Worm (Caenorhabditis elegans) whole organism, L3 larva: Measurements from ENCODE around the gene fcho-1.

Experiments used
- ama-1 ChIP-seq: fragments of 150-350 bp; optimal IDR thresholded peaks from 2 replicates; lab custom pipeline; 2018
- elt-3 ChIP-seq, 3 experiments: fragments of 150-350 bp in 1 of 3; sonication (generic microtip) in 2 of 3; optimal IDR thresholded peaks; 2 replicates in 2 of 3; 4 replicates in 1 of 3; lab custom pipeline; 2014 to 2017; ENCODE audit warnings: missing biosample characterization in 3 of 3, missing genetic modification characterization in 3 of 3
- fos-1 ChIP-seq: fragments of 150-350 bp; optimal IDR thresholded peaks from 2 replicates; lab custom pipeline; 2014; ENCODE audit warnings: missing biosample characterization, missing genetic modification characterization
- lin-39 ChIP-seq: fragments of 150-350 bp; optimal IDR thresholded peaks from 2 replicates; lab custom pipeline; 2018; ENCODE audit warnings: missing biosample characterization, missing genetic modification reagents, missing genetic modification characterization
- mdl-1 ChIP-seq: fragments of 150-350 bp; optimal IDR thresholded peaks from 2 replicates; lab custom pipeline; 2014; ENCODE audit warnings: missing biosample characterization, missing genetic modification characterization
- nhr-237 ChIP-seq: fragments of 150-350 bp; optimal IDR thresholded peaks from 2 replicates; lab custom pipeline; 2014; ENCODE audit warnings: missing biosample characterization, missing genetic modification characterization
- nhr-67 ChIP-seq: fragments of 150-350 bp; optimal IDR thresholded peaks from 2 replicates; lab custom pipeline; 2014; ENCODE audit warnings: missing biosample characterization, missing genetic modification characterization
- pha-4 ChIP-seq: fragments of 150-350 bp; optimal IDR thresholded peaks from 2 replicates; lab custom pipeline; 2014; ENCODE audit warnings: missing biosample characterization, missing genetic modification reagents, missing genetic modification characterization
- pqm-1 ChIP-seq: fragments of 150-350 bp; optimal IDR thresholded peaks from 2 replicates; lab custom pipeline; 2017; ENCODE audit warnings: missing biosample characterization, missing genetic modification characterization, inconsistent platforms
- snpc-4 ChIP-seq: fragments of 150-350 bp; optimal IDR thresholded peaks from 2 replicates; lab custom pipeline; 2014; ENCODE audit warnings: missing biosample characterization, missing genetic modification characterization
- unc-39 ChIP-seq: sonication (generic microtip); optimal IDR thresholded peaks from 4 replicates; lab custom pipeline; 2017; ENCODE audit warnings: missing biosample characterization, missing genetic modification characterization
- unc-62 ChIP-seq: fragments of 150-350 bp; sonication (generic microtip); optimal IDR thresholded peaks from 4 replicates; lab custom pipeline; 2014; ENCODE audit warnings: missing biosample characterization, missing genetic modification reagents, missing genetic modification characterization
- zag-1 ChIP-seq: fragments of 150-350 bp; optimal IDR thresholded peaks from 2 replicates; lab custom pipeline; 2014; ENCODE audit warnings: missing biosample characterization, missing genetic modification characterization

DNA sequence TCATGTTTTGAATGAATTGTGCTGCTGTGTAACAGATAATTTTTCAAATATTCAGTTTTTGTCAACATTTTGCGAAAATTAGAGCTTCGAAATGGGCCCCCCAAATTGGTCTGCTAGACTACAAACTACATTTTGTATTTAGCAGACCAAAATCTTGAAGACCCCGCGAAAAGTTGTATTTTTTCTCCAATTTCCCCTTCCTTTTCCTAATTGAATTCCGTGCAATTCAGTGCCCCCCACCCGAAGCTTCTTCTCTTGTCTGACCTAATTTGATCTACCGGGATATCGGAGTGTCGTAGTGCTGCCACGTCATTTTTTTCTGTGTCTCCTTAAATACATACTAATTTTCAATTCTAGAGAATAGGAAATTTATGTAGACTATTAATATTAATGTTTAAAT, 13.7 kb downstream of the fcho-1 start:
- no peak for TF ChIP-seq pqm-1 (tag; lab: Kevin White, UChicago)
- TF ChIP-seq snpc-4 (tag; lab: Kevin White, UChicago): no peak
- TF ChIP-seq ama-1 (lab: Kevin White, UChicago): no peak
- no peak for TF ChIP-seq zag-1 (tag; lab: Kevin White, UChicago)
- TF ChIP-seq fos-1 (tag; lab: Kevin White, UChicago): no peak
- TF ChIP-seq nhr-67 (tag; lab: Kevin White, UChicago): no peak
- TF ChIP-seq elt-3 (tag; optimal IDR thresholded peaks at IDR 0.05; lab: Kevin White, UChicago): no peak
- no peak for TF ChIP-seq unc-62 (GFP tag; lab: Kevin White, UChicago)
- no peak for TF ChIP-seq lin-39 (tag; lab: Kevin White, UChicago)
- TF ChIP-seq pha-4 (tag; lab: Kevin White, UChicago): no peak
- TF ChIP-seq mdl-1: no peak
- TF ChIP-seq nhr-237 (tag; lab: Kevin White, UChicago): no peak
- TF ChIP-seq unc-39: no peak
